Fruit fly (Drosophila melanogaster): Measurements from ENCODE around the gene CG5282.
A peak's percentile ranks its signal among the peaks of the same experiment; 100 is the strongest.

CG5282 gene

dm6 chr3L:20388983-20389382 lies 36.9 kb downstream of the CG5282 start (continued):
- TF ChIP-seq Ets97D (GFP tag; optimal IDR thresholded peaks at IDR 0.05) (no peak), CG17328 (GFP tag; IDR thresholded peaks at IDR 0.05) (peak; percentile 39; the same call in 1 of the 2 replicates), Xbp1 (GFP tag; optimal IDR thresholded peaks at IDR 0.05) (peak; percentile 35), CG13624 (GFP tag; optimal IDR thresholded peaks at IDR 0.05) (peak; percentile 20), ind (GFP tag; optimal IDR thresholded peaks at IDR 0.05) (peak; percentile 36), CG8290 (GFP tag; optimal IDR thresholded peaks at IDR 0.05) (no peak), CG8290 (tag; optimal IDR thresholded peaks at IDR 0.05) (peak in 1 of 2 experiments; percentile 85), NC2β (GFP tag; optimal IDR thresholded peaks at IDR 0.05) (peak; percentile 6), CG7745 (tag; optimal IDR thresholded peaks at IDR 0.05) (no peak), Scr (GFP tag; IDR thresholded peaks at IDR 0.05; ENCODE audit: partially characterized antibody) (no peak), Myb (GFP tag; optimal IDR thresholded peaks at IDR 0.05) (peak; percentile 13), CG12236 (GFP tag; optimal IDR thresholded peaks at IDR 0.05) (peak; percentile 16), zen2 (GFP tag; IDR thresholded peaks at IDR 0.05; ENCODE audit: partially characterized antibody) (no peak), shn (GFP tag; optimal IDR thresholded peaks at IDR 0.05) (peak; percentile 32), CG11456 (GFP tag; IDR thresholded peaks at IDR 0.05) (peak; percentile 60; the same call in 1 of the 3 replicates), Eip74EF (GFP tag; optimal IDR thresholded peaks at IDR 0.05) (peak in 1 of 2 experiments; percentile 68), ase (GFP tag; IDR thresholded peaks at IDR 0.05) (no peak), CG3281 (GFP tag; optimal IDR thresholded peaks at IDR 0.05) (peak; percentile 22), pum (GFP tag; optimal IDR thresholded peaks at IDR 0.05) (peak; percentile 16), p53 (GFP tag; optimal IDR thresholded peaks at IDR 0.05) (no peak), chinmo (GFP tag; IDR thresholded peaks at IDR 0.05; ENCODE audit: partially characterized antibody) (peak; percentile 82; the same call in 2 of the 4 replicates), Fer3 (tag; optimal IDR thresholded peaks at IDR 0.05) (peak; percentile 28), az2 (GFP tag; optimal IDR thresholded peaks at IDR 0.05) (peak; percentile 24), Hmr (GFP tag; optimal IDR thresholded peaks at IDR 0.05) (peak; percentile 59), CG15269 (tag; optimal IDR thresholded peaks at IDR 0.05) (peak; percentile 59), gt (GFP tag; IDR thresholded peaks at IDR 0.05) (no peak), so (GFP tag; IDR thresholded peaks at IDR 0.05) (peak; percentile 66; the same call in 2 of the 3 replicates), CG10366 (GFP tag; IDR thresholded peaks at IDR 0.05) (peak; percentile 13; the same call in 1 of the 2 replicates), al (GFP tag; IDR thresholded peaks at IDR 0.05) (no peak), rib (GFP tag; IDR thresholded peaks at IDR 0.05) (0 out of 2 replicates have a peak, but pooled peaks have one; percentile 19), E2f1 (GFP tag; IDR thresholded peaks at IDR 0.05) (no peak; the same call in 1 of the 2 replicates), jumu (GFP tag; optimal IDR thresholded peaks at IDR 0.05) (peak; percentile 16), Gug (GFP tag; IDR thresholded peaks at IDR 0.05) (peak; percentile 22; the same call in 1 of the 4 replicates), CG13894 (tag; optimal IDR thresholded peaks at IDR 0.05) (peak; percentile 24), CG12744 (GFP tag; optimal IDR thresholded peaks at IDR 0.05) (peak; percentile 37), CG2712 (tag; optimal IDR thresholded peaks at IDR 0.05) (peak; percentile 12), CG10267 (tag; optimal IDR thresholded peaks at IDR 0.05) (no peak), sim (GFP tag; IDR thresholded peaks at IDR 0.05) (no peak), CG15514 (GFP tag; optimal IDR thresholded peaks at IDR 0.05) (peak; percentile 40), mam (GFP tag; optimal IDR thresholded peaks at IDR 0.05) (peak; percentile 40), Hsf (GFP tag; optimal IDR thresholded peaks at IDR 0.05) (peak; percentile 33), tap (tag; optimal IDR thresholded peaks at IDR 0.05) (no peak), CG9215 (GFP tag; IDR thresholded peaks at IDR 0.05) (no peak), unpg (GFP tag; optimal IDR thresholded peaks at IDR 0.05) (peak; percentile 48), lab (GFP tag; optimal IDR thresholded peaks at IDR 0.05) (peak; percentile 67), gem (tag; optimal IDR thresholded peaks at IDR 0.05) (peak; percentile 61), dmrt99B (tag; optimal IDR thresholded peaks at IDR 0.05) (peak; percentile 38), CG9727 (GFP tag; optimal IDR thresholded peaks at IDR 0.05) (no peak), Rx (GFP tag; IDR thresholded peaks at IDR 0.05) (0 out of 2 replicates have a peak, but pooled peaks have one; percentile 21), run (tag; optimal IDR thresholded peaks at IDR 0.05) (no peak), CG4730 (GFP tag; IDR thresholded peaks at IDR 0.05) (peak; percentile 41; the same call in 1 of the 2 replicates)

Measured in whole organism, embryonic.